Worm (Caenorhabditis elegans): ENCODE results near the gene T26G10.1.

DNA sequence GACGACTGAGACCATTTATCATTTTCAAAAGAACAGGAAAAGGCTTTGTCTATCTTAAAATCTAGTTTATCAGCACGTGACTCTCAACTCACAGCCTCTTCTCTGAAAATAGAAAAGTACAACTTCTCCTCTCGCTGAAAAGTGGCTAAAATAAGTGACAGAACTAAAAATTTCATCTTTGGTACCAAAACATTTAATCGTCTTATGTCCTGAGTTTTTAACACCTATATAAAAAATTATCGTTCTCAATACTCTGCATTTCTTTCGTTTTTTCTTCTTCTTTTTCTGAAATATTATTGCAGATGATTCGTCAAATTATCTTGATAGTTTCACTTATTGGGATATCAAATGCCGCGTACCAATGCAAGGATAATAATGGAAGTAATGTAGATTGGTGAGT lies 39.5 kb downstream of the T26G10.1 start, which contains the start of gene crn-6:
- TF ChIP-seq T22C8.4 (GFP tag; IDR thresholded peaks at IDR 0.05), result no peak
- TF ChIP-seq cog-1 (tag; optimal IDR thresholded peaks at IDR 0.05), result no peak
- no peak for TF ChIP-seq ztf-29 (GFP tag; IDR thresholded peaks at IDR 0.05)

All from whole organism, midembryonic.